Worm (Caenorhabditis elegans) whole organism, L4 larva: ENCODE results near the gene tps-2.

Experiments used
- D1046.2 ChIP-seq: fragments of 200-800 bp; sonication (Bioruptor generic); IDR thresholded peaks from 2 replicates; pipeline ENCODE4 v1.3.6; 2022; ENCODE audit warnings: missing genetic modification characterization, missing compliant biosample characterization
- F10B5.3 ChIP-seq: sonication (generic microtip); optimal IDR thresholded peaks from 2 replicates; lab custom pipeline; 2016; ENCODE audit warnings: mild to moderate bottlenecking, missing genetic modification characterization, missing compliant biosample characterization
- F26F4.8 ChIP-seq: fragments of 200-800 bp; sonication (Bioruptor generic); conservative IDR thresholded peaks from 2 replicates; pipeline ENCODE4 v1.3.6; 2022; ENCODE audit warnings: missing genetic modification characterization, missing compliant biosample characterization
- F44E2.7 ChIP-seq: fragments of 200-800 bp; sonication (Bioruptor generic); IDR thresholded peaks from 2 replicates; pipeline ENCODE4 v2.1.2; 2022; ENCODE audit warnings: missing genetic modification characterization, missing compliant biosample characterization
- F49E8.2 ChIP-seq: sonication (generic microtip); optimal IDR thresholded peaks from 2 replicates; lab custom pipeline; 2016; ENCODE audit warnings: missing compliant biosample characterization, mild to moderate bottlenecking, missing genetic modification characterization, borderline replicate concordance
- T20F7.1 ChIP-seq: fragments of 200-800 bp; sonication (Bioruptor generic); optimal IDR thresholded peaks from 2 replicates; lab custom pipeline; 2018; ENCODE audit warnings: mild to moderate bottlenecking, missing genetic modification characterization, missing compliant biosample characterization
- Y48G9A.11 ChIP-seq: fragments of 200-800 bp; sonication (Bioruptor generic); IDR thresholded peaks from 2 replicates; pipeline ENCODE4 v1.3.6; 2022; ENCODE audit warnings: missing genetic modification reagents, missing genetic modification characterization, missing compliant biosample characterization
- Y5F2A.4 ChIP-seq: fragments of 200-800 bp; sonication (Bioruptor generic); optimal IDR thresholded peaks from 2 replicates; lab custom pipeline; 2018; ENCODE audit warnings: mild to moderate bottlenecking, missing genetic modification characterization, missing compliant biosample characterization
- Y75B8A.6 ChIP-seq: fragments of 200-800 bp; sonication (Bioruptor generic); IDR thresholded peaks from 2 replicates; pipeline ENCODE4 v1.3.6; 2022; ENCODE audit warnings: missing genetic modification reagents, missing genetic modification characterization, missing compliant biosample characterization
- ZK546.5 ChIP-seq, 2 experiments: sonication (generic microtip); optimal IDR thresholded peaks; 2 replicates each; lab custom pipeline; 2017; ENCODE audit warnings: missing biosample characterization in 2 of 2, missing genetic modification characterization in 2 of 2
- aha-1 ChIP-seq: fragments of 150-350 bp; peaks from one replicate; lab custom pipeline; 2014; ENCODE audit warnings: missing biosample characterization, missing genetic modification characterization
- ceh-28 ChIP-seq: fragments of 150-350 bp; optimal IDR thresholded peaks from 2 replicates; lab custom pipeline; 2014; ENCODE audit warnings: missing biosample characterization, missing genetic modification reagents, missing genetic modification characterization
- ceh-44 ChIP-seq: fragments of 200-800 bp; sonication (Bioruptor generic); IDR thresholded peaks from 2 replicates; pipeline ENCODE4 v1.3.6; 2022; ENCODE audit warnings: missing genetic modification reagents, missing genetic modification characterization, missing compliant biosample characterization
- cey-2 ChIP-seq: sonication (generic microtip); optimal IDR thresholded peaks from 3 replicates; lab custom pipeline; 2017; ENCODE audit warnings: missing genetic modification characterization, mild to moderate bottlenecking, missing compliant biosample characterization, antibody characterized with exemption, borderline replicate concordance; ENCODE audit not compliant: insufficient read depth
- dmd-8 ChIP-seq: fragments of 200-800 bp; sonication (Bioruptor generic); IDR thresholded peaks from 2 replicates; pipeline ENCODE4 v1.3.6; 2022; ENCODE audit warnings: missing genetic modification characterization, missing compliant biosample characterization
- dmd-9 ChIP-seq: fragments of 200-800 bp; sonication (Bioruptor generic); IDR thresholded peaks from 2 replicates; pipeline ENCODE4 v1.3.6; 2022; ENCODE audit warnings: missing genetic modification reagents, missing genetic modification characterization, missing compliant biosample characterization
- dpl-1 ChIP-seq: fragments of 150-350 bp; optimal IDR thresholded peaks from 2 replicates; lab custom pipeline; 2014; ENCODE audit warnings: missing biosample characterization, missing genetic modification reagents, missing genetic modification characterization
- egl-43 ChIP-seq: fragments of 200-800 bp; sonication (Bioruptor generic); IDR thresholded peaks from 2 replicates; pipeline ENCODE4 v1.3.6; 2022; ENCODE audit warnings: missing genetic modification reagents, missing genetic modification characterization, missing compliant biosample characterization
- hlh-30 ChIP-seq: sonication (generic microtip); optimal IDR thresholded peaks from 2 replicates; lab custom pipeline; 2017; ENCODE audit warnings: antibody characterized with exemption, mild to moderate bottlenecking, missing genetic modification characterization, missing compliant biosample characterization; ENCODE audit not compliant: insufficient read depth
- lir-3 ChIP-seq: sonication (generic microtip); optimal IDR thresholded peaks from 2 replicates; lab custom pipeline; 2016; ENCODE audit warnings: mild to moderate bottlenecking, missing genetic modification characterization, missing compliant biosample characterization
- madf-5 ChIP-seq, 2 experiments: fragments of 200-800 bp; sonication (Bioruptor generic); IDR thresholded peaks; 2 replicates each; pipeline ENCODE4 v1.3.6; 2022; ENCODE audit warnings: missing compliant biosample characterization in 2 of 2, missing genetic modification characterization in 2 of 2
- mes-2 ChIP-seq: sonication (generic microtip); optimal IDR thresholded peaks from 2 replicates; lab custom pipeline; 2016; ENCODE audit warnings: missing genotype, mild to moderate bottlenecking, missing genetic modification characterization, missing compliant biosample characterization; ENCODE audit not compliant: poor library complexity, severe bottlenecking
- mxl-2 ChIP-seq: fragments of 200-800 bp; sonication (Bioruptor generic); conservative IDR thresholded peaks from 2 replicates; pipeline ENCODE4 v1.3.6; 2022; ENCODE audit warnings: missing genetic modification reagents, missing genetic modification characterization, missing compliant biosample characterization
- nhr-10 ChIP-seq: fragments of 150-350 bp; optimal IDR thresholded peaks from 2 replicates; lab custom pipeline; 2014; ENCODE audit warnings: missing biosample characterization, missing genetic modification characterization
- nhr-11 ChIP-seq: fragments of 150-350 bp; optimal IDR thresholded peaks from 2 replicates; lab custom pipeline; 2014; ENCODE audit warnings: missing biosample characterization, missing genetic modification characterization
- nhr-42 ChIP-seq: fragments of 200-800 bp; sonication (Bioruptor generic); IDR thresholded peaks from 2 replicates; pipeline ENCODE4 v1.3.6; 2022; ENCODE audit warnings: missing genetic modification characterization, missing compliant biosample characterization
- nhr-6 ChIP-seq: fragments of 150-350 bp; optimal IDR thresholded peaks from 2 replicates; lab custom pipeline; 2014; ENCODE audit warnings: missing biosample characterization, missing genetic modification characterization
- rbr-2 ChIP-seq: sonication (generic microtip); optimal IDR thresholded peaks from 2 replicates; lab custom pipeline; 2016; ENCODE audit warnings: missing genotype, missing genetic modification characterization, missing compliant biosample characterization
- spr-3 ChIP-seq: fragments of 200-800 bp; sonication (Bioruptor generic); optimal IDR thresholded peaks from 2 replicates; lab custom pipeline; 2018; ENCODE audit warnings: mild to moderate bottlenecking, missing genetic modification characterization, missing compliant biosample characterization
- tra-1 ChIP-seq: fragments of 200-800 bp; sonication (Bioruptor generic); IDR thresholded peaks from 2 replicates; pipeline ENCODE4 v1.3.6; 2022; ENCODE audit warnings: missing genetic modification reagents, missing genetic modification characterization, missing compliant biosample characterization
- unc-62 ChIP-seq, 3 experiments: fragments of 150-350 bp in 1 of 3; sonication (generic microtip); optimal IDR thresholded peaks in 2 of 3; peaks in 1 of 3; 1 replicate in 1 of 3; 2 replicates in 2 of 3; lab custom pipeline; 2014 to 2017; ENCODE audit warnings: missing biosample characterization in 3 of 3, missing genetic modification characterization in 3 of 3, missing genetic modification reagents in 3 of 3, missing genotype in 1 of 3
- zip-11 ChIP-seq: fragments of 200-800 bp; sonication (Bioruptor generic); IDR thresholded peaks from 2 replicates; pipeline ENCODE4 v1.3.6; 2022; ENCODE audit warnings: missing genetic modification characterization, missing compliant biosample characterization

The tps-2 gene

ce11 chrII:14588162-14588561 lies 12.5 kb upstream of the tps-2 start, which contains the start of gene nspb-10:
nspb-10 (minus strand) TSS chrII:14588262.
- TF ChIP-seq F49E8.2 (tag; lab: Kevin White, UChicago) (no peak), dmd-9 (GFP tag; lab: Robert Waterston, UW) (no peak), D1046.2 (GFP tag; lab: Robert Waterston, UW) (no peak), ceh-44 (no peak), hlh-30 (tag; lab: Kevin White, UChicago) (no peak), nhr-6 (tag; lab: Kevin White, UChicago) (no peak), mxl-2 (GFP tag; lab: Robert Waterston, UW) (no peak), egl-43 (GFP tag; lab: Robert Waterston, UW) (no peak), madf-5 (GFP tag; IDR thresholded peaks at IDR 0.05; lab: Robert Waterston, UW) (no peak), tra-1 (GFP tag; lab: Robert Waterston, UW) (no peak), F44E2.7 (no peak), T20F7.1 (no peak)

DNA sequence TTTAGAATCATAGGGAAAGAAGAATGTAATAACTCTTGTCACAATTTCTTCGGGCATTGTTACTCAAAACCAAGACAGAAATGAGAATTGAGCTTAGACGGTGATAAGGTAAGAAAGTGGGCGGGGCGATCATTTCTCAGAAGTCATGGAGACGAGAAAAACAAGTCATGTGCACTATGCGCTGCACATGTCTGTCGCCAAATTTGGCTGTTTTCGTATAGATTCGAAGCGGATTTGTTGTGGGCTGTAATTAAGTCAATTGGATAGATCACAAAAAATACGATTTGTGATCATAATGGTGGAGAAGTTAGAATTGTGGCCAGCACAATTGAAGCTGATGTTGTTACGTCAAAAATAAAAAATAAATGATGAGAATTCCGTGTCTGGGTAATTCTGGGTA lies 9.0 kb upstream of the tps-2 start, which contains the start of gene C01G12.7:
Gene C01G12.7 (minus strand): TSS at position 195 of the 400 bp plus-strand sequence.
- TF ChIP-seq F10B5.3 (tag; lab: Kevin White, UChicago) (no peak), nhr-42 (GFP tag; lab: Robert Waterston, UW) (0 out of 2 replicates have a peak, but pooled peaks have one; percentile 13)

ce11 chrII:14592629-14593028 lies 8.1 kb upstream of the tps-2 start:
- TF ChIP-seq nhr-11 (tag; lab: Kevin White, UChicago): peak; percentile 64
- TF ChIP-seq zip-11 (GFP tag; lab: Robert Waterston, UW): no peak
- TF ChIP-seq rbr-2 (tag; lab: Kevin White, UChicago): no peak
- TF ChIP-seq ceh-44: no peak
- peak; percentile 67 for TF ChIP-seq aha-1 (tag; lab: Kevin White, UChicago)
- peak in 1 of 2 experiments; percentile 58 for TF ChIP-seq unc-62 (GFP tag; optimal IDR thresholded peaks at IDR 0.05 in 1 of 2; lab: Kevin White, UChicago)
- TF ChIP-seq unc-62 (tag; optimal IDR thresholded peaks at IDR 0.05; lab: Kevin White, UChicago): no peak
- TF ChIP-seq, all 104 proteins: peak for 3

ce11 chrII:14593281-14593680 lies 7.4 kb upstream of the tps-2 start, which contains the start of gene catp-4:
catp-4 (plus strand) TSS chrII:14593581.
- TF ChIP-seq rbr-2 (tag; lab: Kevin White, UChicago) (no peak), ceh-44 (no peak), madf-5 (GFP tag; IDR thresholded peaks at IDR 0.05; lab: Robert Waterston, UW) (no peak), lir-3 (no peak), F26F4.8 (GFP tag; lab: Robert Waterston, UW) (no peak), Y5F2A.4 (GFP tag; lab: Kevin White, UChicago) (no peak), ceh-28 (tag; lab: Kevin White, UChicago) (no peak), aha-1 (tag; lab: Kevin White, UChicago) (no peak), cey-2 (tag; lab: Kevin White, UChicago) (no peak), nhr-10 (tag; lab: Kevin White, UChicago) (no peak), F49E8.2 (tag; lab: Kevin White, UChicago) (no peak), dmd-9 (GFP tag; lab: Robert Waterston, UW) (no peak), spr-3 (GFP tag; lab: Kevin White, UChicago) (no peak), Y75B8A.6 (GFP tag; lab: Robert Waterston, UW) (no peak), Y48G9A.11 (GFP tag; lab: Robert Waterston, UW) (no peak), mes-2 (tag; lab: Kevin White, UChicago) (no peak), dmd-8 (GFP tag; lab: Robert Waterston, UW) (no peak), dpl-1 (no peak), ZK546.5 (tag; optimal IDR thresholded peaks at IDR 0.05; lab: Kevin White, UChicago) (no peak)
